Worm (Caenorhabditis elegans) whole organism, L4/young adult: ENCODE data around the gene srh-18.

Source experiments
- W03F9.2 ChIP-seq: fragments of 150-350 bp; optimal IDR thresholded peaks from 2 replicates; lab custom pipeline; 2014; ENCODE audit warnings: missing biosample characterization, missing genetic modification characterization
- dao-5 ChIP-seq: sonication (generic microtip); optimal IDR thresholded peaks from 2 replicates; lab custom pipeline; 2016; ENCODE audit warnings: missing genotype, missing genetic modification characterization, moderate library complexity, missing compliant biosample characterization
- him-1 ChIP-seq: sonication (generic microtip); optimal IDR thresholded peaks from 2 replicates; lab custom pipeline; 2016; ENCODE audit warnings: missing genotype, missing genetic modification reagents, missing genetic modification characterization, missing compliant biosample characterization

srh-18 gene

DNA sequence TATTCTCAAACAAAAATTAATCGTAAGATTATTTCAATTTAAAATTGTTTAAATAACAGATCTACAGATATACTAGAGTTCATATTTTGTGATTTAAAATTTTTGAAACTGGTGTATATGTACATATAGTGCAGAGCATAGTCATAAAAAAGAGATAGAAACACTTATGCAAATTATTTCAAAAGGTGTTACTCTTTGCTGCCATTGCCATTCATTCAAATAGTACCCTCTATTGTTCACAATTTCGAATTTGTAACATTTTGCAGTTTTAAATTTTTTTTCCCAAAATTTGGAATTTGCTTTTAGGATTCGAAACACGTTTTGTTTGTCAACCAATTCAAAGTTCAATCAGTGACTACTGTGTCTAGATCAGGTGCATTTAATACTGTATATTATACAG, 42.0 kb downstream of the srh-18 start, which contains the start of gene F32H5.4:
TSS of gene F32H5.4 (plus strand) at position 301 of the 400 bp plus-strand sequence.
- TF ChIP-seq W03F9.2 (no peak), dao-5 (tag; lab: Kevin White, UChicago) (no peak), him-1 (tag; lab: Kevin White, UChicago) (no peak)

DNA sequence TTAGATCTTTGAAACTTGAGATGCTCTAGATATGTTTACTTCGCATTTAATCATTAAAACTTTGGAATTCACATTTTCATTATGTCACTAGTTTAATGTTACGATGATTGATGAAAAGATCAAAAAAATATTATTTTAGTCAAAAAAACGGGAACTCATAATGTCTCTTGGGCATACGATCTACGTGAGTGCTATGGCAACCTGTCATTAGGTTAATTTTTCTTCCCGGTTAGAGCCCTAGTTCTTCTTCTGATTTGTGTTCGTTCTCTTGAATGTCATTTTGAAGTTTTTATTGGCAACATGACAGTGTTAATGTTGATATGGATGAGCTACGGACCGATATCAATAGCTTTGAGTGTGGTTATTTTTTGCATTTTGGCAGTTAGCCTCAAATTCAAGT, 45.2 kb downstream of the srh-18 start, which contains the start of gene srg-46:
TSS of gene srg-46 (plus strand) at position 301 of the 400 bp plus-strand sequence.
- TF ChIP-seq dao-5 (tag; lab: Kevin White, UChicago) (no peak), him-1 (tag; lab: Kevin White, UChicago) (no peak), W03F9.2 (no peak)

DNA sequence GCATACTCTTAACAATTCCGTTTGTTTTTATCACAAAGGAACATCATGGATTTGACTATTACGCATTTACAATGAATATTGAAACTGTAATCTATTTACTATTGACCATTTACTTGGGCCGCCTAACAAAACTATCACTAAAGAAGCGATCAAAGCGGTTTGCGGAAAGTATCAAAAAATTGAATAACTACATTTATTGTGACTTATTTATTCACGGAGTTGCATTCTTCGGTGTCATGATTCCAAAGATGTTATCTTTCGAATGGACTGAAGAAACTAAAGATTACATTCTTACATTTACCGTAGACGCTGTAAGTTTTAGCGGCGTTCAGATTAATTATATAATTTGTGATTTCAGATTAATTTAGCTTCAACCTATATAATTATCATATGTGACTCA, 46.0 kb downstream of the srh-18 start:
- no peak for TF ChIP-seq W03F9.2
- TF ChIP-seq dao-5 (tag; lab: Kevin White, UChicago): no peak
- no peak for TF ChIP-seq him-1 (tag; lab: Kevin White, UChicago)

DNA sequence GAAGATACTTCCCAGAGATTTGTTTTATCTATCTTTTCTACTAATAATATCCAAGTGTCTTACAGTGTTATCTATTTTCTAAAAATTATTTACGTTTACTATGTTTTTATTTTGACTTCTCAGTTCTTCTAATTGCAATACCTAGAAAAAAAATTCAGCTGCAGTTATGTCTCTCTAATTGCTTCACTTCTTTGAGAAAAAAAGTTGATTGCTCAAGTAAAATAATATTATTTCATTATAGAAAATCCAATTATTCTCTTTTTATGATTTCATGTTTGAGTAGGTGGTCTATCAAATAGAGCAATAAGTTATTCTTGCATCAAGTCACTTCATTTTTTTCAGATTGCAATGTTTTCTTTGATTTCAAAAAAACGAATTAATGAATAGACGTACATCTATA, 48.2 kb downstream of the srh-18 start:
- TF ChIP-seq him-1 (tag; lab: Kevin White, UChicago) (no peak), W03F9.2 (no peak), dao-5 (tag; lab: Kevin White, UChicago) (no peak)

DNA sequence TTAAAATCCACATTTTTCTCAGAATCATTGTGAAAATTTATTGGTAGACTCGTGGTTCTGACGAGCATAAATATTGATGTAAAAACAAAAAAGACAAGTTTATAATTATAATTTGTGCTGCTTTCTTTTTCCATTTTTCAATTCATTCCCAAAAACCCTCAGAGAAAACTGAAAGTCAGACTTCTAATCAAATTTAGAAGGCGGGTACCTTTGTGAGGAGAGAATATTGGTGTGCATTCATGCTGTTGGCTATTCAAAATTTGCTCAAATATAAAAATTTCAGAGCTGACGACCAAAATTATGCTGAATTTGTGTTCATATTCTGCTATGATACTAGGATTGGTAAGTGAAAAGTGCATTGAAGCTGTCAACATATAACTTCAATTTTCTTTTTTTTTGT, 48.8 kb downstream of the srh-18 start, which contains the start of gene srx-125:
TSS of gene srx-125 (plus strand) at position 301 of the 400 bp plus-strand sequence.
- no peak for TF ChIP-seq W03F9.2
- TF ChIP-seq dao-5 (tag; lab: Kevin White, UChicago): no peak
- TF ChIP-seq him-1 (tag; lab: Kevin White, UChicago): no peak

DNA sequence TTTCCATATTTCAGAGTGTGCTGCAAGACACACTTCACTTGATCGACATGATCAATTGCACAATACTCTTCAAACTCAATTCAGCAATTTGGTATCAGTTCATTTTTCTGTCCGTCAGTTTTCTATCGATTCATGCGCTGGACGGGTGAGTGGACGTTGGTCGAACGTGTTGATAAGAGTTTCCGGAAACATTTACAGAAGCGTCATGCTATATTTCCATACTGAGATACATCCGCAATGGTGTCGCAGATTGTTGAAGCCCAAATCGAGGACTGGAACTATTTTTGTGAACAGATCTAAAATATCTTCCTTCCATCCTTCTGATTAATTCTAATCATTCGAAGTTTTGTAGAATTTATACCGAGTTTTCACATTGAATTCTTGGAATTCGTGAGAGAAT, 51.4 kb downstream of the srh-18 start:
- TF ChIP-seq W03F9.2 (no peak), him-1 (tag; lab: Kevin White, UChicago) (no peak)
